Worm (Caenorhabditis elegans) whole organism, early embryonic: ENCODE results near the gene ulp-1.

Source experiments
- B0310.2 ChIP-seq: sonication (generic microtip); optimal IDR thresholded peaks from 2 replicates; lab custom pipeline; 2016; ENCODE audit warnings: mild to moderate bottlenecking, missing genetic modification characterization, missing compliant biosample characterization
- F13C5.2 ChIP-seq: sonication (generic microtip); optimal IDR thresholded peaks from 2 replicates; lab custom pipeline; 2017; ENCODE audit warnings: mild to moderate bottlenecking, missing genetic modification characterization, inconsistent platforms, missing compliant biosample characterization
- aly-1 ChIP-seq: sonication (generic microtip); optimal IDR thresholded peaks from 2 replicates; lab custom pipeline; 2016; ENCODE audit warnings: missing genetic modification characterization, missing compliant biosample characterization
- ama-1 ChIP-seq: fragments of 150-350 bp; optimal IDR thresholded peaks from 2 replicates; lab custom pipeline; 2014
- ceh-13 ChIP-seq: fragments of 200-800 bp; sonication (Bioruptor generic); optimal IDR thresholded peaks from 2 replicates; lab custom pipeline; 2018; ENCODE audit warnings: mild to moderate bottlenecking, missing genetic modification characterization, missing compliant biosample characterization
- ceh-36 ChIP-seq: sonication (generic microtip); optimal IDR thresholded peaks from 2 replicates; lab custom pipeline; 2016; ENCODE audit warnings: missing genetic modification characterization, inconsistent platforms, missing compliant biosample characterization
- ets-7 ChIP-seq: sonication (generic microtip); optimal IDR thresholded peaks from 2 replicates; lab custom pipeline; 2016; ENCODE audit warnings: missing genotype, missing genetic modification characterization, missing compliant biosample characterization
- flt-1 ChIP-seq: fragments of 200-800 bp; sonication (Bioruptor generic); IDR thresholded peaks from 2 replicates; pipeline ENCODE4 v1.3.6; 2022; ENCODE audit warnings: missing genetic modification characterization, missing compliant biosample characterization
- hmbx-1 ChIP-seq: sonication (generic microtip); optimal IDR thresholded peaks from 2 replicates; lab custom pipeline; 2016; ENCODE audit warnings: mild to moderate bottlenecking, missing genetic modification characterization, missing compliant biosample characterization
- hmg-4 ChIP-seq: fragments of 200-800 bp; sonication (Bioruptor generic); optimal IDR thresholded peaks from 2 replicates; lab custom pipeline; 2018; ENCODE audit warnings: mild to moderate bottlenecking, missing genetic modification characterization, missing compliant biosample characterization
- hnd-1 ChIP-seq: sonication (generic microtip); optimal IDR thresholded peaks from 2 replicates; lab custom pipeline; 2016; ENCODE audit warnings: missing genetic modification characterization, missing compliant biosample characterization
- pes-1 ChIP-seq: fragments of 200-800 bp; sonication (Bioruptor generic); IDR thresholded peaks from 2 replicates; pipeline ENCODE4 v1.3.6; 2022; ENCODE audit warnings: missing genetic modification reagents, missing genetic modification characterization, missing compliant biosample characterization
- scrt-1 ChIP-seq: fragments of 200-800 bp; sonication (Bioruptor generic); IDR thresholded peaks from 2 replicates; pipeline ENCODE4 v1.3.6; 2022; ENCODE audit warnings: missing genetic modification characterization, missing compliant biosample characterization
- sea-1 ChIP-seq: fragments of 200-800 bp; sonication (Bioruptor generic); conservative IDR thresholded peaks from 2 replicates; pipeline ENCODE4 v1.3.6; 2022; ENCODE audit warnings: missing genetic modification characterization, missing compliant biosample characterization
- tbx-11 ChIP-seq: fragments of 200-800 bp; sonication (Bioruptor generic); IDR thresholded peaks from 2 replicates; pipeline ENCODE4 v1.3.6; 2022; ENCODE audit warnings: missing genetic modification characterization, missing compliant biosample characterization
- tbx-37 ChIP-seq: fragments of 200-800 bp; sonication (Bioruptor generic); conservative IDR thresholded peaks from 2 replicates; pipeline ENCODE4 v1.3.6; 2022; ENCODE audit warnings: missing genetic modification reagents, missing genetic modification characterization, missing compliant biosample characterization
- tra-4 ChIP-seq: sonication (generic microtip); optimal IDR thresholded peaks from 2 replicates; lab custom pipeline; 2017; ENCODE audit warnings: missing genetic modification characterization, missing compliant biosample characterization

Gene ulp-1

ce11 chrIII:5139768-5140167 lies 29.8 kb downstream of the ulp-1 start:
- TF ChIP-seq tbx-11 (GFP tag; lab: Robert Waterston, UW), result no peak

DNA sequence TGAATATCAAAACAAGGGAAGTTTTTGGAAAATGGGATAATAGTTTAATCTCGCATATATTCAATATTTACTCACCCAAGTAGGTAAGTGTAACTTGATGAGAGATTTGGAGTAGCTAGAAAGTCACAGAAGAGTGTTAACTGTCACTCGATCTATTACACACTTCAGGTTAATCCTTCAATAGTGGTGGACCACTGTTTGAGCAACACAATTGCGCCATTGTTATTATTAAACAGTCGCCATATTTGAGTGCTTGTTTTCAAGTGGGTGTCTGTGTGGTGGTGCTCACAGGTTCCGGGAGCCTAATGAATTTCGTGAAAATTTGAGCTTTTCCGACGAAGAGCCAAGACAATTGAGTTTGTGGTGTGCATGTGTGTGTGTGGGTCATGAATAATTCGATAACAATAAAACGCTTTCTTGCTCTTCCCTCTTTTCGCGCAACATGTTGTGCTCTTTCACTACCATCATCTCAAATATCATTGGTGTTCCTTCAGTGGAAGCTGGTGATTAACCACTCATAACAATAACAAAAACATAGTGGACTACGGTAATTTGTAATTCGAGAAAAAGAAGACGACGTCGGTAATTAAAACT lies 30.6 kb downstream of the ulp-1 start:
- TF ChIP-seq tbx-37 (GFP tag; lab: Robert Waterston, UW) (no peak), aly-1 (tag; lab: Kevin White, UChicago) (no peak), hmg-4 (GFP tag; lab: Kevin White, UChicago) (no peak)

DNA sequence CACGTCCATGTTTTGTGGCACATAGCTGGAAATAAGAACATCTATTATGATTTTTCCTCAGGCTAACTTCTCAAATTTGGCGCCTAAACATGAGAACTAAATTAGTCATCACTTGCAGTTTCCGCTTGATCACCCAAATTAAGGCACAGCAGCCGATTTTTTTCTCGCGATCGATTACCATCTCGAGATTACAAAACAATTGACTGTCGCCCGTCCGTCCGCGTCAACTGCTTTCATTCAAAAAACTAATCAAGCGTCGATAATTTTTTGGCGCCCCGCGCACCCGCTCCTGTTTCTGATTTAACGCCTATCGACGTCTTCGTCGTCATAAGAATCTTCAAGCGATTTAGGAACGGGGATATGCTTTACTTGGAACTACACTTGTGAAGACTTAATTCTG lies 31.9 kb downstream of the ulp-1 start:
- TF ChIP-seq B0310.2 (tag; lab: Kevin White, UChicago), result no peak
- no peak for TF ChIP-seq hnd-1 (tag; lab: Kevin White, UChicago)
- TF ChIP-seq hmbx-1 (tag; lab: Kevin White, UChicago), result no peak
- no peak for TF ChIP-seq hmg-4 (GFP tag; lab: Kevin White, UChicago)
- no peak for TF ChIP-seq ceh-13 (GFP tag; lab: Kevin White, UChicago)
- no peak for TF ChIP-seq pes-1 (GFP tag; lab: Robert Waterston, UW)
- TF ChIP-seq sea-1, result no peak

ce11 chrIII:5137099-5137498 lies 32.5 kb downstream of the ulp-1 start:
- TF ChIP-seq pes-1 (GFP tag; lab: Robert Waterston, UW), result no peak
- TF ChIP-seq ets-7, result no peak
- no peak for TF ChIP-seq ama-1
- TF ChIP-seq scrt-1 (GFP tag; lab: Robert Waterston, UW), result no peak
- no peak for TF ChIP-seq hmbx-1 (tag; lab: Kevin White, UChicago)
- TF ChIP-seq tbx-37 (GFP tag; lab: Robert Waterston, UW), result no peak
- TF ChIP-seq tbx-11 (GFP tag; lab: Robert Waterston, UW), result no peak
- no peak for TF ChIP-seq ceh-36
- no peak for TF ChIP-seq ceh-13 (GFP tag; lab: Kevin White, UChicago)
- no peak for TF ChIP-seq hnd-1 (tag; lab: Kevin White, UChicago)
- no peak for TF ChIP-seq B0310.2 (tag; lab: Kevin White, UChicago)
- TF ChIP-seq hmg-4 (GFP tag; lab: Kevin White, UChicago), result no peak
- no peak for TF ChIP-seq tra-4 (tag; lab: Kevin White, UChicago)

- TF ChIP-seq ets-7 (no peak), pes-1 (GFP tag; lab: Robert Waterston, UW) (no peak), aly-1 (tag; lab: Kevin White, UChicago) (peak; percentile 17), sea-1 (0 out of 2 replicates have a peak, but pooled peaks have one; percentile 26), scrt-1 (GFP tag; lab: Robert Waterston, UW) (0 out of 2 replicates have a peak, but pooled peaks have one; percentile 62)
These were observed 33.5 kb downstream of the ulp-1 start, which contains the start of gene tbx-2 for ce11 chrIII:5136033-5136597. Gene tbx-2, minus strand, starts transcription at chrIII:5136296.

ce11 chrIII:5134506-5134905 lies 35.1 kb downstream of the ulp-1 start:
- TF ChIP-seq ceh-36 (no peak), tra-4 (tag; lab: Kevin White, UChicago) (no peak), sea-1 (no peak), hmbx-1 (tag; lab: Kevin White, UChicago) (no peak), flt-1 (GFP tag; lab: Robert Waterston, UW) (no peak)

DNA sequence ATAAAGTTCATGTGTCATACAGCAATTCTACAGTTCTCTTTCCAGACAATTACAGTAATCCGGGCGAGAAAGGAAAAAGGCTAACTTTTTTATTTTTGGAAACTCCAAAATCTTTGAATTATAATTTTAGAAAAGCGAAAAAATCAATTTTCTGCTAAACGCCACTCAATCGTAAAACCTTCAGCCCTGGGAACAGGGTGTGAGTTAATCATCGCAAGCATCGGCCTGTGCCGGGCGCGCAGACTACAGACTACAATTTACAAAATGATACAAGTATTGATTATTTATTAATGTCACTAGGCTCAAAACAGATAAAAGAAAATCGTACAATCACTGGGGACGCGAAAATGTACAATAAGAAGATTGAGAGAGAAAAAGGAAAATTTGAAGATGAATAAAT lies 38.9 kb downstream of the ulp-1 start:
- TF ChIP-seq aly-1 (tag; lab: Kevin White, UChicago) (no peak), hmbx-1 (tag; lab: Kevin White, UChicago) (no peak), tbx-37 (GFP tag; lab: Robert Waterston, UW) (no peak), ama-1 (no peak)

DNA sequence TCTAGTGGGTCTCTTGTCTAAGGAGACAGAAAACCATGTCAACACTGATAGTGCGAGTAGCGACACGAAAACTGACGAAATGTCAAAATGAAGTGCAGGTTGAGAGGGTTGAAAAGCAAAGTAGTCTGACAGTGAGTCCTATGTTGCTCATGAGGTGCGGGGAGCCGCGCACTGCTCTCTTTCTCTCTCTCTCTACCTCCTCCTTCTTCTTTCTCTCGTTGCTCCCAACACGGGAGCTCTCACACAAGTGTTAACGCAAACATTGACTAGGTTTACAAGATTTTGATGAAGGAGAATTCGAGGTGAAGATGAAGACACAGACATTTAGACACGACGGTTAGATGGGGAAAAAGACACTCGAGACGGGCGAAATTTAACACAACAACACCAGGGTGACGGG lies 40.3 kb downstream of the ulp-1 start:
- TF ChIP-seq hnd-1 (tag; lab: Kevin White, UChicago), result no peak

- TF ChIP-seq pes-1 (GFP tag; lab: Robert Waterston, UW) (no peak), flt-1 (GFP tag; lab: Robert Waterston, UW) (no peak), ceh-36 (no peak), ets-7 (no peak), B0310.2 (tag; lab: Kevin White, UChicago) (no peak), hmbx-1 (tag; lab: Kevin White, UChicago) (no peak), tbx-37 (GFP tag; lab: Robert Waterston, UW) (no peak), sea-1 (no peak), aly-1 (tag; lab: Kevin White, UChicago) (no peak), hmg-4 (GFP tag; lab: Kevin White, UChicago) (no peak), ama-1 (no peak), tbx-11 (GFP tag; lab: Robert Waterston, UW) (no peak), scrt-1 (GFP tag; lab: Robert Waterston, UW) (no peak), ceh-13 (GFP tag; lab: Kevin White, UChicago) (no peak), F13C5.2 (no peak)
These were observed 42.6 kb downstream of the ulp-1 start for ce11 chrIII:5126988-5127387.
